Worm (Caenorhabditis elegans) whole organism, late embryonic: ENCODE measurements around the gene F40F8.11.

Experiments used
- K02D7.2 ChIP-seq: sonication (generic microtip); optimal IDR thresholded peaks from 2 replicates; lab custom pipeline; 2017; ENCODE audit warnings: mild to moderate bottlenecking, missing genetic modification characterization, missing compliant biosample characterization
- K09A11.1 ChIP-seq: sonication (generic microtip); optimal IDR thresholded peaks from 2 replicates; lab custom pipeline; 2017; ENCODE audit warnings: antibody characterized with exemption, mild to moderate bottlenecking, missing genetic modification characterization, missing compliant biosample characterization; ENCODE audit not compliant: insufficient read depth
- ahr-1 ChIP-seq: sonication (generic microtip); optimal IDR thresholded peaks from 2 replicates; lab custom pipeline; 2016; ENCODE audit warnings: missing genetic modification characterization, missing compliant biosample characterization
- ceh-14 ChIP-seq: sonication (generic microtip); optimal IDR thresholded peaks from 2 replicates; lab custom pipeline; 2016; ENCODE audit warnings: missing genotype, missing genetic modification characterization, missing compliant biosample characterization
- ceh-45 ChIP-seq: fragments of 200-800 bp; sonication (Bioruptor generic); IDR thresholded peaks from 2 replicates; pipeline ENCODE4 v1.3.6; 2022; ENCODE audit warnings: missing genetic modification reagents, missing genetic modification characterization, missing compliant biosample characterization
- ceh-48 ChIP-seq: sonication (generic microtip); optimal IDR thresholded peaks from 2 replicates; lab custom pipeline; 2016; ENCODE audit warnings: missing genetic modification characterization, inconsistent platforms, missing compliant biosample characterization
- ceh-9 ChIP-seq: sonication (generic microtip); optimal IDR thresholded peaks from 2 replicates; lab custom pipeline; 2016; ENCODE audit warnings: mild to moderate bottlenecking, missing genetic modification characterization, inconsistent platforms, missing compliant biosample characterization
- dve-1 ChIP-seq: sonication (generic microtip); optimal IDR thresholded peaks from 2 replicates; lab custom pipeline; 2017; ENCODE audit warnings: antibody characterized with exemption, mild to moderate bottlenecking, missing genetic modification characterization, missing compliant biosample characterization
- elt-2 ChIP-seq: sonication (generic microtip); optimal IDR thresholded peaks from 2 replicates; lab custom pipeline; 2016; ENCODE audit warnings: missing genetic modification reagents, missing genetic modification characterization, missing compliant biosample characterization
- elt-4 ChIP-seq: sonication (generic microtip); optimal IDR thresholded peaks from 2 replicates; lab custom pipeline; 2016; ENCODE audit warnings: missing genetic modification characterization, missing compliant biosample characterization
- ets-4 ChIP-seq: sonication (generic microtip); optimal IDR thresholded peaks from 2 replicates; lab custom pipeline; 2016; ENCODE audit warnings: missing genetic modification characterization, missing compliant biosample characterization
- fkh-10 ChIP-seq: fragments of 150-350 bp; optimal IDR thresholded peaks from 2 replicates; lab custom pipeline; 2014; ENCODE audit warnings: missing biosample characterization, missing genetic modification reagents, missing genetic modification characterization
- gmeb-2 ChIP-seq: sonication (generic microtip); optimal IDR thresholded peaks from 2 replicates; lab custom pipeline; 2016; ENCODE audit warnings: missing genetic modification characterization, inconsistent platforms, missing compliant biosample characterization
- hlh-13 ChIP-seq: fragments of 200-800 bp; sonication (Bioruptor generic); optimal IDR thresholded peaks from 2 replicates; lab custom pipeline; 2018; ENCODE audit warnings: mild to moderate bottlenecking, missing genetic modification characterization, missing compliant biosample characterization
- hlh-30 ChIP-seq: sonication (generic microtip); optimal IDR thresholded peaks from 2 replicates; lab custom pipeline; 2017; ENCODE audit warnings: antibody characterized with exemption, missing genetic modification characterization, missing compliant biosample characterization; ENCODE audit not compliant: insufficient read depth
- hlh-6 ChIP-seq: sonication (generic microtip); optimal IDR thresholded peaks from 2 replicates; lab custom pipeline; 2016; ENCODE audit warnings: missing genotype, missing genetic modification characterization, missing compliant biosample characterization
- lim-6 ChIP-seq: sonication (generic microtip); optimal IDR thresholded peaks from 2 replicates; lab custom pipeline; 2016; ENCODE audit warnings: missing genetic modification characterization, missing compliant biosample characterization
- lin-11 ChIP-seq: fragments of 200-800 bp; sonication (Bioruptor generic); optimal IDR thresholded peaks from 2 replicates; lab custom pipeline; 2018; ENCODE audit warnings: mild to moderate bottlenecking, missing genetic modification characterization, missing compliant biosample characterization
- nfya-1 ChIP-seq: sonication (generic microtip); optimal IDR thresholded peaks from 2 replicates; lab custom pipeline; 2017; ENCODE audit warnings: missing genetic modification characterization, mild to moderate bottlenecking, missing compliant biosample characterization, antibody characterized with exemption, moderate library complexity
- nhr-11 ChIP-seq: fragments of 150-350 bp; optimal IDR thresholded peaks from 2 replicates; lab custom pipeline; 2014; ENCODE audit warnings: missing biosample characterization, missing genetic modification characterization
- nhr-232 ChIP-seq: sonication (generic microtip); optimal IDR thresholded peaks from 2 replicates; lab custom pipeline; 2016; ENCODE audit warnings: missing genetic modification characterization, missing compliant biosample characterization
- pag-3 ChIP-seq: sonication (generic microtip); optimal IDR thresholded peaks from 2 replicates; lab custom pipeline; 2016; ENCODE audit warnings: missing compliant biosample characterization, missing genetic modification characterization, borderline replicate concordance
- pha-4 ChIP-seq: fragments of 150-350 bp; optimal IDR thresholded peaks from 2 replicates; lab custom pipeline; 2018; ENCODE audit warnings: missing biosample characterization, missing genetic modification reagents, missing genetic modification characterization
- pros-1 ChIP-seq: fragments of 150-350 bp; optimal IDR thresholded peaks from 2 replicates; lab custom pipeline; 2014; ENCODE audit warnings: missing biosample characterization, missing genetic modification reagents, missing genetic modification characterization
- ref-2 ChIP-seq: sonication (generic microtip); optimal IDR thresholded peaks from 2 replicates; lab custom pipeline; 2016; ENCODE audit warnings: missing genetic modification characterization, missing compliant biosample characterization
- sox-2 ChIP-seq: fragments of 200-800 bp; sonication (Bioruptor generic); IDR thresholded peaks from 2 replicates; pipeline ENCODE4 v1.3.6; 2022; ENCODE audit warnings: missing genetic modification reagents, missing genetic modification characterization, missing compliant biosample characterization
- sox-4 ChIP-seq: sonication (generic microtip); optimal IDR thresholded peaks from 2 replicates; lab custom pipeline; 2017; ENCODE audit warnings: mild to moderate bottlenecking, missing genetic modification characterization, inconsistent platforms, missing compliant biosample characterization
- syd-9 ChIP-seq: sonication (generic microtip); optimal IDR thresholded peaks from 2 replicates; lab custom pipeline; 2016; ENCODE audit warnings: mild to moderate bottlenecking, missing genetic modification characterization, moderate library complexity, missing compliant biosample characterization
- tbx-2 ChIP-seq: sonication (generic microtip); optimal IDR thresholded peaks from 2 replicates; lab custom pipeline; 2016; ENCODE audit warnings: missing genetic modification characterization, missing compliant biosample characterization
- unc-3 ChIP-seq, 2 experiments: fragments of 200-800 bp in 1 of 2; sonication (Bioruptor generic) in 1 of 2; sonication (generic microtip) in 1 of 2; conservative IDR thresholded peaks in 1 of 2; optimal IDR thresholded peaks in 1 of 2; 2 replicates each; pipeline versions ENCODE4 v1.3.6 to Lab custom; 2016 to 2022; ENCODE audit warnings: missing compliant biosample characterization in 2 of 2, missing genetic modification characterization in 2 of 2, missing genetic modification reagents in 1 of 2
- unc-42 ChIP-seq: sonication (generic microtip); optimal IDR thresholded peaks from 2 replicates; lab custom pipeline; 2016; ENCODE audit warnings: missing genotype, missing genetic modification characterization, missing compliant biosample characterization
- unc-55 ChIP-seq: sonication (generic microtip); optimal IDR thresholded peaks from 2 replicates; lab custom pipeline; 2017; ENCODE audit warnings: missing biosample characterization, missing genetic modification reagents, missing genetic modification characterization
- zip-5 ChIP-seq: sonication (generic microtip); optimal IDR thresholded peaks from 2 replicates; lab custom pipeline; 2016; ENCODE audit warnings: missing genetic modification characterization, missing compliant biosample characterization

The F40F8.11 gene

ce11 chrII:11132542-11132941 is at the start of gene F40F8.11:
Gene F40F8.11, minus strand, starts transcription at chrII:11132590.
- TF ChIP-seq unc-42 (tag; lab: Kevin White, UChicago) = peak; percentile 4
- TF ChIP-seq K02D7.2 (tag; lab: Kevin White, UChicago) = no peak
- no peak for TF ChIP-seq elt-4 (tag; lab: Kevin White, UChicago)

- TF ChIP-seq lim-6 (no peak), tbx-2 (no peak), ceh-45 (GFP tag; lab: Robert Waterston, UW) (no peak), sox-2 (GFP tag; lab: Robert Waterston, UW) (no peak), fkh-10 (GFP tag; lab: Kevin White, UChicago) (no peak), ceh-9 (tag; lab: Kevin White, UChicago) (no peak), hlh-6 (tag; lab: Kevin White, UChicago) (no peak), ahr-1 (tag; lab: Kevin White, UChicago) (no peak), hlh-13 (GFP tag; lab: Kevin White, UChicago) (no peak), pros-1 (tag; lab: Kevin White, UChicago) (no peak), nhr-11 (tag; lab: Kevin White, UChicago) (no peak), syd-9 (tag; lab: Kevin White, UChicago) (no peak), unc-55 (GFP tag; lab: Kevin White, UChicago) (no peak)
Measured at ce11 chrII:11181250-11181704, 48.9 kb upstream of the F40F8.11 start, which contains the start of gene bigr-1. Gene bigr-1, plus strand, starts transcription at chrII:11181654.

ce11 chrII:11178737-11179136 is 46.3 kb upstream of the F40F8.11 start:
- TF ChIP-seq ceh-48 (tag; lab: Kevin White, UChicago) (no peak), hlh-6 (tag; lab: Kevin White, UChicago) (no peak), nhr-232 (no peak), gmeb-2 (tag; lab: Kevin White, UChicago) (no peak), K09A11.1 (tag; lab: Kevin White, UChicago) (no peak), tbx-2 (no peak), fkh-10 (GFP tag; lab: Kevin White, UChicago) (no peak), ref-2 (no peak), sox-4 (no peak), hlh-30 (tag; lab: Kevin White, UChicago) (no peak)

ce11 chrII:11177376-11177775 is 45.0 kb upstream of the F40F8.11 start, which contains the start of gene F37H8.6:
Gene F37H8.6, minus strand, starts transcription at chrII:11177476.
- TF ChIP-seq pha-4 (tag; lab: Kevin White, UChicago) (no peak), ceh-9 (tag; lab: Kevin White, UChicago) (no peak), gmeb-2 (tag; lab: Kevin White, UChicago) (no peak), pag-3 (no peak), lin-11 (no peak), dve-1 (tag; lab: Kevin White, UChicago) (no peak), ceh-14 (tag; lab: Kevin White, UChicago) (no peak), lim-6 (no peak), unc-3 (GFP tag; conservative IDR thresholded peaks at IDR 0.05; lab: Robert Waterston, UW) (no peak), unc-3 (tag; optimal IDR thresholded peaks at IDR 0.05; lab: Kevin White, UChicago) (no peak), nfya-1 (tag; lab: Kevin White, UChicago) (no peak), elt-4 (tag; lab: Kevin White, UChicago) (no peak), unc-42 (tag; lab: Kevin White, UChicago) (no peak), ets-4 (tag; lab: Kevin White, UChicago) (no peak), elt-2 (tag; lab: Kevin White, UChicago) (no peak), K09A11.1 (tag; lab: Kevin White, UChicago) (no peak), fkh-10 (GFP tag; lab: Kevin White, UChicago) (no peak)
- TF ChIP-seq, all 69 proteins: peak for 0

ce11 chrII:11176441-11176840 is 44.1 kb upstream of the F40F8.11 start:
- no peak for TF ChIP-seq zip-5 (tag; lab: Kevin White, UChicago)
- TF ChIP-seq tbx-2 = peak; percentile 17
